Fruit fly (Drosophila melanogaster) whole organism, embryonic: ENCODE measurements around the gene CG14853.

ENCODE experiments used
- Ada2b ChIP-seq: fragments of 200-800 bp; sonication (Bioruptor generic); IDR thresholded peaks from 2 replicates; pipeline ENCODE4 v1.3.6; 2022; ENCODE audit warnings: missing biosample characterization, missing genetic modification characterization
- Antp ChIP-seq: fragments of 200-800 bp; sonication (Bioruptor generic); optimal IDR thresholded peaks from 3 replicates; lab custom pipeline; 2016; ENCODE audit warnings: missing biosample characterization, missing genetic modification characterization
- Bteb2 ChIP-seq: fragments of 200-800 bp; sonication (Bioruptor generic); optimal IDR thresholded peaks from 2 replicates; lab custom pipeline; 2016; ENCODE audit warnings: missing biosample characterization, missing genetic modification characterization
- CG10147 ChIP-seq: fragments of 200-800 bp; sonication (Bioruptor generic); optimal IDR thresholded peaks from 2 replicates; lab custom pipeline; 2019; ENCODE audit warnings: missing biosample characterization, mild to moderate bottlenecking, missing genetic modification characterization, moderate library complexity
- CG10267 ChIP-seq: fragments of 200-800 bp; sonication (Bioruptor generic); optimal IDR thresholded peaks from 2 replicates; lab custom pipeline; 2018; ENCODE audit warnings: missing biosample characterization, mild to moderate bottlenecking, missing genetic modification characterization, moderate library complexity
- CG12219 ChIP-seq: fragments of 200-800 bp; sonication (Bioruptor generic); optimal IDR thresholded peaks from 3 replicates; lab custom pipeline; 2018; ENCODE audit warnings: missing biosample characterization, mild to moderate bottlenecking, missing genetic modification characterization
- CG12299 ChIP-seq: fragments of 200-800 bp; sonication (Bioruptor generic); optimal IDR thresholded peaks from 2 replicates; lab custom pipeline; 2018; ENCODE audit warnings: missing biosample characterization, mild to moderate bottlenecking, missing genetic modification characterization
- CG12942 ChIP-seq: fragments of 200-800 bp; sonication (Bioruptor generic); optimal IDR thresholded peaks from 3 replicates; lab custom pipeline; 2016; ENCODE audit warnings: missing biosample characterization, missing genetic modification characterization
- CG13624 ChIP-seq: fragments of 200-800 bp; sonication (Bioruptor generic); optimal IDR thresholded peaks from 2 replicates; lab custom pipeline; 2016; ENCODE audit warnings: missing biosample characterization, missing genetic modification characterization
- CG14860 ChIP-seq: fragments of 200-800 bp; sonication (Bioruptor generic); IDR thresholded peaks from 3 replicates; pipeline ENCODE4 v1.3.6; 2022; ENCODE audit warnings: missing biosample characterization, missing genetic modification characterization; ENCODE audit not compliant: partially characterized antibody
- CG15269 ChIP-seq: fragments of 200-800 bp; sonication (Bioruptor generic); optimal IDR thresholded peaks from 2 replicates; lab custom pipeline; 2018; ENCODE audit warnings: missing biosample characterization, mild to moderate bottlenecking, missing genetic modification characterization, moderate library complexity
- CG16779 ChIP-seq: fragments of 200-800 bp; sonication (Bioruptor generic); IDR thresholded peaks from 2 replicates; pipeline ENCODE4 v1.3.6; 2022; ENCODE audit warnings: missing biosample characterization, missing genetic modification characterization
- CG16863 ChIP-seq: fragments of 200-800 bp; sonication (Bioruptor generic); optimal IDR thresholded peaks from 3 replicates; lab custom pipeline; 2016; ENCODE audit warnings: missing biosample characterization, missing genetic modification characterization
- CG17361 ChIP-seq: fragments of 200-800 bp; sonication (Bioruptor generic); IDR thresholded peaks from 3 replicates; pipeline ENCODE4 v1.3.6; 2022; ENCODE audit warnings: missing biosample characterization, missing genetic modification characterization
- CG17612 ChIP-seq: fragments of 200-800 bp; sonication (Bioruptor generic); IDR thresholded peaks from 2 replicates; pipeline ENCODE4 v1.3.6; 2022; ENCODE audit warnings: missing biosample characterization, missing genetic modification characterization
- CG18476 ChIP-seq: fragments of 200-800 bp; sonication (Bioruptor generic); optimal IDR thresholded peaks from 2 replicates; lab custom pipeline; 2016; ENCODE audit warnings: missing biosample characterization, mild to moderate bottlenecking, missing genetic modification characterization
- CG18599 ChIP-seq: fragments of 200-800 bp; sonication (Bioruptor generic); optimal IDR thresholded peaks from 3 replicates; lab custom pipeline; 2017; ENCODE audit warnings: missing biosample characterization, missing genetic modification characterization, mild to moderate bottlenecking, moderate library complexity, missing genetic modification reagents
- CG18619 ChIP-seq: fragments of 200-800 bp; sonication (Bioruptor generic); optimal IDR thresholded peaks from 3 replicates; lab custom pipeline; 2017; ENCODE audit warnings: missing biosample characterization, mild to moderate bottlenecking, missing genetic modification characterization
- CG4360 ChIP-seq: fragments of 200-800 bp; sonication (Bioruptor generic); IDR thresholded peaks from 2 replicates; pipeline ENCODE4 v1.3.6; 2022; ENCODE audit warnings: missing biosample characterization, missing genetic modification characterization
- CG43689 ChIP-seq: fragments of 200-800 bp; sonication (Bioruptor generic); IDR thresholded peaks from 2 replicates; pipeline ENCODE4 v1.3.6; 2022; ENCODE audit warnings: missing biosample characterization, missing genetic modification characterization
- CG4707 ChIP-seq: fragments of 200-800 bp; sonication (Bioruptor generic); optimal IDR thresholded peaks from 2 replicates; lab custom pipeline; 2018; ENCODE audit warnings: missing biosample characterization, mild to moderate bottlenecking, missing genetic modification characterization, moderate library complexity
- CG6683 ChIP-seq: fragments of 200-800 bp; sonication (Bioruptor generic); optimal IDR thresholded peaks from 2 replicates; lab custom pipeline; 2017; ENCODE audit warnings: missing biosample characterization, mild to moderate bottlenecking, missing genetic modification characterization, missing genetic modification reagents
- CG6791 ChIP-seq: fragments of 200-800 bp; sonication (Bioruptor generic); IDR thresholded peaks from 3 replicates; pipeline ENCODE4 v1.3.6; 2022; ENCODE audit warnings: missing biosample characterization, missing genetic modification characterization; ENCODE audit not compliant: partially characterized antibody
- CG6813 ChIP-seq: fragments of 200-800 bp; sonication (Bioruptor generic); optimal IDR thresholded peaks from 2 replicates; lab custom pipeline; 2017; ENCODE audit warnings: missing biosample characterization, missing genetic modification characterization, mild to moderate bottlenecking, moderate library complexity, missing genetic modification reagents
- CG8388 ChIP-seq: fragments of 200-800 bp; sonication (Bioruptor generic); optimal IDR thresholded peaks from 2 replicates; lab custom pipeline; 2019; ENCODE audit warnings: missing biosample characterization, mild to moderate bottlenecking, missing genetic modification characterization, moderate library complexity
- CG9215 ChIP-seq: fragments of 200-800 bp; sonication (Bioruptor generic); IDR thresholded peaks from 2 replicates; pipeline ENCODE4 v1.3.6; 2022; ENCODE audit warnings: missing biosample characterization, missing genetic modification characterization
- CG9797 ChIP-seq: fragments of 200-800 bp; sonication (Bioruptor generic); optimal IDR thresholded peaks from 3 replicates; lab custom pipeline; 2018; ENCODE audit warnings: missing biosample characterization, mild to moderate bottlenecking, missing genetic modification characterization
- CoRest ChIP-seq: fragments of 200-800 bp; sonication (Bioruptor generic); optimal IDR thresholded peaks from 3 replicates; lab custom pipeline; 2018; ENCODE audit warnings: missing biosample characterization, mild to moderate bottlenecking, missing genetic modification characterization, moderate library complexity
- D19A ChIP-seq: fragments of 200-800 bp; optimal IDR thresholded peaks from 3 replicates; lab custom pipeline; 2019; ENCODE audit warnings: missing biosample characterization, mild to moderate bottlenecking, missing genetic modification characterization, moderate library complexity
- Drgx ChIP-seq: fragments of 200-800 bp; sonication (Bioruptor generic); IDR thresholded peaks from 2 replicates; pipeline ENCODE4 v1.3.6; 2022; ENCODE audit warnings: missing biosample characterization, missing genetic modification characterization
- Fer1 ChIP-seq: fragments of 200-800 bp; sonication (Bioruptor generic); optimal IDR thresholded peaks from 2 replicates; lab custom pipeline; 2017; ENCODE audit warnings: missing biosample characterization, mild to moderate bottlenecking, missing genetic modification characterization
- HLHmδ ChIP-seq: fragments of 200-800 bp; sonication (Bioruptor generic); optimal IDR thresholded peaks from 2 replicates; lab custom pipeline; 2018; ENCODE audit warnings: missing biosample characterization, mild to moderate bottlenecking, missing genetic modification characterization, moderate library complexity
- Hmr ChIP-seq: fragments of 200-800 bp; sonication (Bioruptor generic); optimal IDR thresholded peaks from 3 replicates; lab custom pipeline; 2017; ENCODE audit warnings: mild to moderate bottlenecking, missing biosample characterization, missing genetic modification reagents, missing genetic modification characterization
- MBD-R2 ChIP-seq: fragments of 200-800 bp; sonication (Bioruptor generic); IDR thresholded peaks from 2 replicates; pipeline ENCODE4 v1.3.6; 2022; ENCODE audit warnings: missing biosample characterization, missing genetic modification characterization
- NK7.1 ChIP-seq: fragments of 200-800 bp; sonication (Bioruptor generic); optimal IDR thresholded peaks from 3 replicates; lab custom pipeline; 2016; ENCODE audit warnings: missing biosample characterization, missing genetic modification characterization
- Six4 ChIP-seq: fragments of 200-800 bp; sonication (Bioruptor generic); optimal IDR thresholded peaks from 2 replicates; lab custom pipeline; 2016; ENCODE audit warnings: missing biosample characterization, missing genetic modification characterization
- Ssrp ChIP-seq: fragments of 200-800 bp; sonication (Bioruptor generic); optimal IDR thresholded peaks from 2 replicates; lab custom pipeline; 2018; ENCODE audit warnings: missing biosample characterization, mild to moderate bottlenecking, missing genetic modification characterization, moderate library complexity
- Xrp1 ChIP-seq: fragments of 200-800 bp; sonication (Bioruptor generic); IDR thresholded peaks from 2 replicates; pipeline ENCODE4 v1.3.6; 2022; ENCODE audit warnings: missing biosample characterization, missing genetic modification characterization
- ato ChIP-seq: fragments of 200-800 bp; sonication (Bioruptor generic); IDR thresholded peaks from 2 replicates; pipeline ENCODE4 v1.3.6; 2022; ENCODE audit warnings: missing biosample characterization, missing genetic modification characterization; ENCODE audit not compliant: partially characterized antibody
- croc ChIP-seq: fragments of 200-800 bp; sonication (Bioruptor generic); conservative IDR thresholded peaks from 3 replicates; pipeline ENCODE4 v1.3.6; 2022; ENCODE audit warnings: missing biosample characterization, missing genetic modification characterization
- ems ChIP-seq: fragments of 200-800 bp; sonication (Bioruptor generic); optimal IDR thresholded peaks from 3 replicates; lab custom pipeline; 2016; ENCODE audit warnings: missing biosample characterization, missing genetic modification characterization
- gcm2 ChIP-seq: fragments of 200-800 bp; sonication (Bioruptor generic); optimal IDR thresholded peaks from 2 replicates; lab custom pipeline; 2016; ENCODE audit warnings: missing biosample characterization, missing genetic modification characterization
- pros ChIP-seq: fragments of 200-800 bp; sonication (Bioruptor generic); optimal IDR thresholded peaks from 3 replicates; lab custom pipeline; 2019; ENCODE audit warnings: missing biosample characterization, mild to moderate bottlenecking, missing genetic modification characterization, moderate library complexity
- tgo ChIP-seq: fragments of 200-800 bp; sonication (Bioruptor generic); IDR thresholded peaks from 3 replicates; pipeline ENCODE4 v1.3.6; 2022; ENCODE audit warnings: missing biosample characterization, missing genetic modification characterization
- tx ChIP-seq: fragments of 200-800 bp; sonication (Bioruptor generic); optimal IDR thresholded peaks from 2 replicates; lab custom pipeline; 2016; ENCODE audit warnings: missing biosample characterization, missing genetic modification characterization
- vnd ChIP-seq: fragments of 200-800 bp; sonication (Bioruptor generic); IDR thresholded peaks from 3 replicates; pipeline ENCODE4 v1.3.6; 2022; ENCODE audit warnings: missing biosample characterization, missing genetic modification characterization; ENCODE audit not compliant: partially characterized antibody
- zen2 ChIP-seq: fragments of 200-800 bp; sonication (Bioruptor generic); IDR thresholded peaks from 3 replicates; pipeline ENCODE4 v1.3.6; 2022; ENCODE audit warnings: missing biosample characterization, missing genetic modification characterization; ENCODE audit not compliant: partially characterized antibody

CG14853 gene

DNA sequence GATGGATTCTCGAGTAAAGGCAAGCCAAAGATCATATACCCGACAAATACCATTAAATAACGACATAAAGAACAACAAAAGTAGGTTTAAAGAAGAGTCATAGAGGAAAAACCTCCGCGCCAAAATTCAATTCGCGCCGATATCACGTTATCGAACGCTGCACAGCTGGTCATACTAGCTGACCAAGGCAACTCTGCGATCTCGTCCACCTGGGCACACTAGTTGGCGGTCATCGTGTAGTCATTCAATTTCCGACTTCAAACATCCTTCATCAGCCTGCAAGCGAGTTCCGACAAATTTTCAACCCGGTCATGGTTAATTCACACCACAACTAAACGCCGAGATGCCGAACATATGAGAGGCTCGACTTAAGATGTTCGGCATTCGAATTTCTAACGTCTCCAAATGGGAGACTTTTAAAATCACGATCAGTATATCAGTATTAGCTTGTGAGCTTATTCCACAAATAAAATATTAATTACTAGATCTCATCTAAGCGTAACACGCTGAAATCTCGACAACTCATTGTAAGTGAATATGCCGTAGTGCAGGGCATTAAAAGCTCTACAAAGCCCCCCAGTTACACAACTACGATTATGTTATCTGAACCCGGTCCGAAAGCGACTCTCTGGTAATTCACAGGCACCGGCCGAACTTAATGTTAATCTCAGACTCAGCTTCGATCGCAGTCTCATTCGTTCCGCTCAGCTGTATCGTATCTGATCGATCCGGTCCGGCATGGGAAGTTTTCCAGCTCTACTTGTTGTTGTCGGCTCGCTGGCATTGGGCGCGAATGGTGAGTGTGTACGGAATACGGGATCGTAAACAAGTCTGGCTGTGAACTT, 47.5 kb downstream of the CG14853 start, which contains the start of gene CG3505 (continued):
- TF ChIP-seq CG10147 (peak; percentile 24), MBD-R2 (GFP tag; lab: Robert Waterston, UW) (0 out of 2 replicates have a peak, but pooled peaks have one; percentile 19), croc (GFP tag; lab: Robert Waterston, UW) (no peak), CG18619 (peak; percentile 6), CG17361 (GFP tag; lab: Robert Waterston, UW) (peak; percentile 43; the same call in 1 of the 3 replicates), Six4 (GFP tag; lab: Kevin White, UChicago) (no peak), CoRest (tag; lab: Kevin White, UChicago) (peak; percentile 29), pros (GFP tag; lab: Kevin White, UChicago) (no peak), NK7.1 (no peak), CG4360 (GFP tag; lab: Robert Waterston, UW) (peak; percentile 49; the same call in 1 of the 2 replicates), ems (GFP tag; lab: Kevin White, UChicago) (peak; percentile 30), CG18599 (GFP tag; lab: Kevin White, UChicago) (peak; percentile 42), Antp (GFP tag; lab: Kevin White, UChicago) (peak; percentile 5), CG9215 (GFP tag; lab: Robert Waterston, UW) (no peak), CG15269 (tag; lab: Kevin White, UChicago) (peak; percentile 54), HLHmδ (GFP tag; lab: Kevin White, UChicago) (peak; percentile 22), CG12299 (tag; lab: Kevin White, UChicago) (peak; percentile 2), CG6683 (GFP tag; lab: Kevin White, UChicago) (no peak), CG8388 (GFP tag; lab: Kevin White, UChicago) (no peak), D19A (peak; percentile 71), Ssrp (peak; percentile 19), CG9797 (GFP tag; lab: Kevin White, UChicago) (peak; percentile 96), Drgx (peak; percentile 64; the same call in 1 of the 2 replicates), Ada2b (GFP tag; lab: Robert Waterston, UW) (peak; percentile 49; the same call in 1 of the 2 replicates), ato (GFP tag; lab: Robert Waterston, UW) (0 out of 2 replicates have a peak, but pooled peaks have one; percentile 8), tx (GFP tag; lab: Kevin White, UChicago) (no peak), Bteb2 (no peak), CG18476 (GFP tag; lab: Kevin White, UChicago) (no peak), CG6813 (GFP tag; lab: Kevin White, UChicago) (peak; percentile 30), CG12219 (GFP tag; lab: Kevin White, UChicago) (peak; percentile 24), Xrp1 (peak; percentile 26; the same call in 1 of the 2 replicates), CG16779 (GFP tag; lab: Robert Waterston, UW) (no peak), Hmr (GFP tag; lab: Kevin White, UChicago) (peak; percentile 50), Fer1 (GFP tag; lab: Kevin White, UChicago) (peak; percentile 71), CG14860 (GFP tag; lab: Robert Waterston, UW) (no peak), zen2 (GFP tag; lab: Robert Waterston, UW) (peak; percentile 14; the same call in 1 of the 3 replicates), CG10267 (tag; lab: Kevin White, UChicago) (peak; percentile 23), CG4707 (GFP tag; lab: Kevin White, UChicago) (no peak), vnd (GFP tag; lab: Robert Waterston, UW) (peak; percentile 33; the same call in 1 of the 3 replicates), CG17612 (GFP tag; lab: Robert Waterston, UW) (no peak), gcm2 (GFP tag; lab: Kevin White, UChicago) (peak; percentile 15), CG12942 (GFP tag; lab: Kevin White, UChicago) (peak; percentile 21), CG16863 (GFP tag; lab: Kevin White, UChicago) (peak; percentile 28), tgo (GFP tag; lab: Robert Waterston, UW) (peak; percentile 36; the same call in 2 of the 3 replicates), CG13624 (GFP tag; lab: Kevin White, UChicago) (no peak), CG6791 (0 out of 3 replicates have a peak, but pooled peaks have one; percentile 38), CG43689 (GFP tag; lab: Robert Waterston, UW) (peak; percentile 11; the same call in 1 of the 2 replicates)
